Fruit fly (Drosophila melanogaster) whole organism, pupa: ENCODE measurements around the gene CG13049.

Experiments
- CG8301 ChIP-seq: fragments of 200-800 bp; sonication (Bioruptor generic); optimal IDR thresholded peaks from 2 replicates; lab custom pipeline; 2018; ENCODE audit warnings: missing biosample characterization, mild to moderate bottlenecking, missing genetic modification characterization
- gl ChIP-seq: fragments of 200-800 bp; sonication (Bioruptor generic); optimal IDR thresholded peaks from 2 replicates; lab custom pipeline; 2018; ENCODE audit warnings: missing biosample characterization, mild to moderate bottlenecking, missing genetic modification characterization

- TF ChIP-seq CG8301 (tag; lab: Kevin White, UChicago) (no peak), gl (tag; lab: Kevin White, UChicago) (no peak)
These were observed 7.3 kb upstream of the CG13049 start for dm6 chr3L:16289067-16289466.
